Fruit fly (Drosophila melanogaster): Measurements from ENCODE around the gene CG6418.

The CG6418 gene

DNA sequence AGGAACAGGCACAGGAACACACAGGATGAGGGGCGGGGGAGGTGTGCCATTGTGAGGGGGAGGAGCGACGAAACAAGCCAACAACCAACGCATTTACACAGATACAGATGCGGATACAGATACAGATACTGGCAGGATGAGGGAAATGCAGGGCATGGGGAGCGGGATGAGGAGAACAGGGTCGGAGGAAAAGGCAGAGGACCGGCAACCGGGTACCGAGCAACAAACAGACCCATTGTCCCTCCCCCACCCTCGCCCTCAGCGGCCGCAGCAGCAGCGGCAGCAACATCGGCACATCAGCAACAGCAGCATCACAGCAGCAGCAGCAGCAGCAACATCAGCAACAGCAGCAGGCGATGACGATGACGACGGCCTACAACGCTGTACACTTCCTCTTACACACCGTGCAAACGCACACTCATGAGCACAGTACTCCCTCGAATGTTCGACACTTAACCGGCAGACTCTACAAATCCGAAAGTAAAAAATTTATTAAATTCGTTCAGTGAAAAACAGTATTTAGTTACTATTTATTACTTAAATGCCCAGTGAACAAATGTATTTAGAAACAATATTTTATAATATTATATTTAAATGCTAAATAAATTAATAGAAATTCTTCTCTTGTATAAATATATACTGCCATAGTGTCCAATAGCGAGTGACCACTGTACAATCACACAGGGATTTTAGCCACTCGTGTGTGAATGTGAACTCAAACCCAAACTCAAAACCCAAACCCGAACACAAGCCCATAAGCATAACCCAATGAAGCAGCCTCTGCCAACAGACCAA is 23.2 kb downstream of the CG6418 start (continued):
- peak; percentile 73 for TF ChIP-seq sug (tag; optimal IDR thresholded peaks at IDR 0.05)
- TF ChIP-seq tna (GFP tag; IDR thresholded peaks at IDR 0.05; ENCODE audit: partially characterized antibody), result peak; percentile 72
- peak; percentile 89 for TF ChIP-seq sisA (GFP tag; IDR thresholded peaks at IDR 0.05)
- TF ChIP-seq CG13894 (tag; optimal IDR thresholded peaks at IDR 0.05), result peak; percentile 78
- peak; percentile 67 for TF ChIP-seq sob (GFP tag; IDR thresholded peaks at IDR 0.05)
- TF ChIP-seq phol (tag; optimal IDR thresholded peaks at IDR 0.05), result peak; percentile 92
- no peak for TF ChIP-seq bigmax (GFP tag; optimal IDR thresholded peaks at IDR 0.05)
- TF ChIP-seq Dp (GFP tag; optimal IDR thresholded peaks at IDR 0.05), result no peak
- TF ChIP-seq CG14710 (tag; optimal IDR thresholded peaks at IDR 0.05), result peak; percentile 96
- peak; percentile 62 for TF ChIP-seq al (GFP tag; IDR thresholded peaks at IDR 0.05)
- TF ChIP-seq Oli (tag; optimal IDR thresholded peaks at IDR 0.05), result peak; percentile 89
- no peak for TF ChIP-seq repo (GFP tag; optimal IDR thresholded peaks at IDR 0.05)
- TF ChIP-seq Taf1 (GFP tag; IDR thresholded peaks at IDR 0.05), result peak; percentile 56
- TF ChIP-seq PHDP (tag; optimal IDR thresholded peaks at IDR 0.05), result peak; percentile 86
- peak; percentile 93 for TF ChIP-seq zen (tag; optimal IDR thresholded peaks at IDR 0.05)
- peak; percentile 91 for TF ChIP-seq BtbVII (GFP tag; optimal IDR thresholded peaks at IDR 0.05)
- peak; percentile 88 for TF ChIP-seq D19A (tag; optimal IDR thresholded peaks at IDR 0.05)
- TF ChIP-seq tup (GFP tag; optimal IDR thresholded peaks at IDR 0.05), result peak; percentile 61
- TF ChIP-seq bsh (GFP tag; optimal IDR thresholded peaks at IDR 0.05), result peak; percentile 80 to 88
- TF ChIP-seq Deaf1 (tag; optimal IDR thresholded peaks at IDR 0.05), result peak; percentile 48
- peak; percentile 80 for TF ChIP-seq Six4 (GFP tag; optimal IDR thresholded peaks at IDR 0.05)
- TF ChIP-seq CG8281 (tag; optimal IDR thresholded peaks at IDR 0.05), result peak; percentile 71
- TF ChIP-seq Fer2 (tag; optimal IDR thresholded peaks at IDR 0.05), result peak; percentile 66
- TF ChIP-seq Doc3 (GFP tag; IDR thresholded peaks at IDR 0.05; ENCODE audit: partially characterized antibody), result no peak
- peak; percentile 72; the same call in 1 of the 2 replicates for TF ChIP-seq sens-2 (GFP tag; IDR thresholded peaks at IDR 0.05)
- no peak for TF ChIP-seq CG8944 (GFP tag; optimal IDR thresholded peaks at IDR 0.05)
- TF ChIP-seq lbe (GFP tag; optimal IDR thresholded peaks at IDR 0.05), result peak; percentile 77
- TF ChIP-seq CG6765 (GFP tag; optimal IDR thresholded peaks at IDR 0.05), result peak; percentile 76
- peak; percentile 56 for TF ChIP-seq fd102C (GFP tag; optimal IDR thresholded peaks at IDR 0.05)
- TF ChIP-seq fru (optimal IDR thresholded peaks at IDR 0.05), result no peak
- TF ChIP-seq Opbp (GFP tag; IDR thresholded peaks at IDR 0.05; ENCODE audit: partially characterized antibody), result no peak
- TF ChIP-seq Sry-δ (GFP tag; optimal IDR thresholded peaks at IDR 0.05), result no peak
- no peak for TF ChIP-seq CG13287 (GFP tag; IDR thresholded peaks at IDR 0.05; ENCODE audit: partially characterized antibody)
- no peak for TF ChIP-seq inv (GFP tag; IDR thresholded peaks at IDR 0.05; ENCODE audit: partially characterized antibody)
- 0 out of 3 replicates have a peak, but pooled peaks have one; percentile 70 for TF ChIP-seq CG3726 (GFP tag; IDR thresholded peaks at IDR 0.05)
- TF ChIP-seq CG30431 (GFP tag; optimal IDR thresholded peaks at IDR 0.05), result peak; percentile 83
- peak; percentile 43 for TF ChIP-seq stwl (tag; optimal IDR thresholded peaks at IDR 0.05)
- TF ChIP-seq sr (GFP tag; IDR thresholded peaks at IDR 0.05), result no peak
- TF ChIP-seq CG14050 (GFP tag; IDR thresholded peaks at IDR 0.05), result peak; percentile 76
- peak; percentile 84 for TF ChIP-seq CG8388 (GFP tag; optimal IDR thresholded peaks at IDR 0.05)
- TF ChIP-seq Eip74EF (GFP tag; optimal IDR thresholded peaks at IDR 0.05), result peak in 1 of 2 experiments; percentile 80
- peak; percentile 70 for TF ChIP-seq CG6254 (GFP tag; optimal IDR thresholded peaks at IDR 0.05)
- TF ChIP-seq trem (tag; optimal IDR thresholded peaks at IDR 0.05), result peak; percentile 92
- TF ChIP-seq CG12071 (GFP tag; optimal IDR thresholded peaks at IDR 0.05), result peak; percentile 26
- peak; percentile 83 for TF ChIP-seq Spps (tag; optimal IDR thresholded peaks at IDR 0.05)
- 0 out of 2 replicates have a peak, but pooled peaks have one; percentile 5 for TF ChIP-seq amos (GFP tag; IDR thresholded peaks at IDR 0.05; ENCODE audit: partially characterized antibody)
- peak; percentile 77; the same call in 2 of the 3 replicates for TF ChIP-seq gce (GFP tag; IDR thresholded peaks at IDR 0.05)
- TF ChIP-seq crol (GFP tag; IDR thresholded peaks at IDR 0.05), result peak; percentile 98
